Fruit fly (Drosophila melanogaster) whole organism, prepupa: ENCODE measurements around the gene Xport-A.

ENCODE experiments used
- Blimp-1 ChIP-seq: fragments of 200-800 bp; sonication (Bioruptor generic); optimal IDR thresholded peaks from 3 replicates; lab custom pipeline; 2017; ENCODE audit warnings: missing biosample characterization, missing genetic modification characterization, mild to moderate bottlenecking, moderate library complexity, missing genetic modification reagents
- CG11294 ChIP-seq: fragments of 200-800 bp; sonication (Bioruptor generic); IDR thresholded peaks from 2 replicates; pipeline ENCODE4 v1.3.6; 2022; ENCODE audit warnings: missing biosample characterization, missing genetic modification characterization
- CG11762 ChIP-seq: fragments of 200-800 bp; sonication (Bioruptor generic); optimal IDR thresholded peaks from 3 replicates; lab custom pipeline; 2016; ENCODE audit warnings: missing biosample characterization, missing genetic modification characterization; ENCODE audit not compliant: insufficient read depth
- CG11902 ChIP-seq: fragments of 200-800 bp; sonication (Bioruptor generic); optimal IDR thresholded peaks from 3 replicates; lab custom pipeline; 2016; ENCODE audit warnings: missing biosample characterization, missing genetic modification characterization
- CG1621 ChIP-seq: fragments of 200-800 bp; sonication (Bioruptor generic); optimal IDR thresholded peaks from 3 replicates; lab custom pipeline; 2018; ENCODE audit warnings: missing biosample characterization, mild to moderate bottlenecking, missing genetic modification characterization
- CG16779 ChIP-seq: fragments of 200-800 bp; sonication (Bioruptor generic); optimal IDR thresholded peaks from 3 replicates; lab custom pipeline; 2017; ENCODE audit warnings: missing biosample characterization, mild to moderate bottlenecking, missing genetic modification characterization
- CG3032 ChIP-seq: fragments of 200-800 bp; optimal IDR thresholded peaks from 2 replicates; lab custom pipeline; 2019; ENCODE audit warnings: missing biosample characterization, mild to moderate bottlenecking, missing genetic modification characterization, moderate library complexity
- CG32006 ChIP-seq: fragments of 200-800 bp; sonication (Bioruptor generic); optimal IDR thresholded peaks from 3 replicates; lab custom pipeline; 2017; ENCODE audit warnings: missing biosample characterization, mild to moderate bottlenecking, missing genetic modification characterization
- CG3919 ChIP-seq: fragments of 200-800 bp; sonication (Bioruptor generic); optimal IDR thresholded peaks from 3 replicates; lab custom pipeline; 2016; ENCODE audit warnings: missing biosample characterization, missing genetic modification characterization
- CG4318 ChIP-seq: fragments of 200-800 bp; sonication (Bioruptor generic); optimal IDR thresholded peaks from 3 replicates; lab custom pipeline; 2017; ENCODE audit warnings: missing biosample characterization, mild to moderate bottlenecking, missing genetic modification characterization
- CG6163 ChIP-seq: fragments of 200-800 bp; sonication (Bioruptor generic); IDR thresholded peaks from 3 replicates; pipeline ENCODE4 v1.3.6; 2022; ENCODE audit warnings: missing biosample characterization, missing genetic modification characterization
- CG6276 ChIP-seq: fragments of 200-800 bp; sonication (Bioruptor generic); optimal IDR thresholded peaks from 2 replicates; lab custom pipeline; 2017; ENCODE audit warnings: missing biosample characterization, mild to moderate bottlenecking, missing genetic modification characterization
- CG6792 ChIP-seq: fragments of 200-800 bp; sonication (Bioruptor generic); optimal IDR thresholded peaks from 3 replicates; lab custom pipeline; 2016; ENCODE audit warnings: missing biosample characterization, missing genetic modification characterization
- CG6808 ChIP-seq: fragments of 200-800 bp; sonication (Bioruptor generic); optimal IDR thresholded peaks from 3 replicates; lab custom pipeline; 2017; ENCODE audit warnings: missing biosample characterization, missing genetic modification characterization, mild to moderate bottlenecking, moderate library complexity, missing genetic modification reagents
- CG6854 ChIP-seq: fragments of 200-800 bp; sonication (Bioruptor generic); optimal IDR thresholded peaks from 2 replicates; lab custom pipeline; 2017; ENCODE audit warnings: missing biosample characterization, mild to moderate bottlenecking, missing genetic modification characterization
- CG7368 ChIP-seq: fragments of 200-800 bp; sonication (Bioruptor generic); optimal IDR thresholded peaks from 3 replicates; lab custom pipeline; 2016; ENCODE audit warnings: missing biosample characterization, missing genetic modification characterization
- CG8119 ChIP-seq: fragments of 200-800 bp; sonication (Bioruptor generic); IDR thresholded peaks from 3 replicates; pipeline ENCODE4 v1.3.6; 2022; ENCODE audit warnings: missing biosample characterization, missing genetic modification characterization
- CG8319 ChIP-seq: fragments of 200-800 bp; sonication (Bioruptor generic); optimal IDR thresholded peaks from 3 replicates; lab custom pipeline; 2016; ENCODE audit warnings: missing biosample characterization, missing genetic modification characterization
- CG8632 ChIP-seq: fragments of 200-800 bp; sonication (Bioruptor generic); optimal IDR thresholded peaks from 3 replicates; lab custom pipeline; 2016; ENCODE audit warnings: missing biosample characterization, missing genetic modification characterization
- Eip75B ChIP-seq: fragments of 200-800 bp; sonication (Bioruptor generic); optimal IDR thresholded peaks from 3 replicates; lab custom pipeline; 2016; ENCODE audit warnings: missing biosample characterization, missing genetic modification characterization
- Eip78C ChIP-seq: fragments of 200-800 bp; sonication (Bioruptor generic); peaks from one replicate; lab custom pipeline; 2016; ENCODE audit warnings: missing biosample characterization, missing genetic modification characterization
- Ets21C ChIP-seq: fragments of 200-800 bp; sonication (Bioruptor generic); optimal IDR thresholded peaks from 3 replicates; lab custom pipeline; 2016; ENCODE audit warnings: missing biosample characterization, missing genetic modification characterization
- Ets96B ChIP-seq: fragments of 200-800 bp; optimal IDR thresholded peaks from 2 replicates; lab custom pipeline; 2019; ENCODE audit warnings: missing biosample characterization, mild to moderate bottlenecking, missing genetic modification characterization, moderate library complexity
- Gug ChIP-seq: fragments of 200-800 bp; sonication (Bioruptor generic); IDR thresholded peaks from 2 replicates; pipeline ENCODE4 v1.3.6; 2022; ENCODE audit warnings: missing biosample characterization, missing genetic modification characterization
- Hr38 ChIP-seq: sonication (Bioruptor generic); optimal IDR thresholded peaks from 2 replicates; lab custom pipeline; 2016; ENCODE audit warnings: missing biosample characterization, missing genetic modification characterization
- Hr39 ChIP-seq: fragments of 200-800 bp; sonication (Bioruptor generic); optimal IDR thresholded peaks from 2 replicates; lab custom pipeline; 2016; ENCODE audit warnings: missing biosample characterization, missing genetic modification characterization
- Lpt ChIP-seq: fragments of 200-800 bp; sonication (Bioruptor generic); optimal IDR thresholded peaks from 3 replicates; lab custom pipeline; 2016; ENCODE audit warnings: missing biosample characterization, missing genetic modification characterization
- Met ChIP-seq: fragments of 200-800 bp; sonication (Bioruptor generic); optimal IDR thresholded peaks from 3 replicates; lab custom pipeline; 2016; ENCODE audit warnings: missing biosample characterization, missing genetic modification characterization
- OdsH ChIP-seq: fragments of 200-800 bp; sonication (Bioruptor generic); optimal IDR thresholded peaks from 3 replicates; lab custom pipeline; 2016; ENCODE audit warnings: missing biosample characterization, missing genetic modification characterization
- Sox15 ChIP-seq: fragments of 200-800 bp; sonication (Bioruptor generic); optimal IDR thresholded peaks from 3 replicates; lab custom pipeline; 2016; ENCODE audit warnings: missing biosample characterization, missing genetic modification characterization
- achi ChIP-seq: fragments of 200-800 bp; sonication (Bioruptor generic); optimal IDR thresholded peaks from 3 replicates; lab custom pipeline; 2016; ENCODE audit warnings: missing biosample characterization, missing genetic modification characterization
- acj6 ChIP-seq: fragments of 200-800 bp; sonication (Bioruptor generic); optimal IDR thresholded peaks from 3 replicates; lab custom pipeline; 2016; ENCODE audit warnings: missing biosample characterization, missing genetic modification characterization
- cyc ChIP-seq: fragments of 200-800 bp; sonication (Bioruptor generic); optimal IDR thresholded peaks from 3 replicates; lab custom pipeline; 2016; ENCODE audit warnings: missing biosample characterization, missing genetic modification characterization
- dac ChIP-seq: fragments of 200-800 bp; sonication (Bioruptor generic); optimal IDR thresholded peaks from 2 replicates; lab custom pipeline; 2017; ENCODE audit warnings: missing biosample characterization, mild to moderate bottlenecking, missing genetic modification characterization
- dsx ChIP-seq: fragments of 200-800 bp; optimal IDR thresholded peaks from 3 replicates; lab custom pipeline; 2019; ENCODE audit warnings: missing biosample characterization, mild to moderate bottlenecking, missing genetic modification characterization, moderate library complexity; ENCODE audit not compliant: poor library complexity, severe bottlenecking
- eg ChIP-seq: fragments of 200-800 bp; sonication (Bioruptor generic); IDR thresholded peaks from 3 replicates; pipeline ENCODE4 v1.3.6; 2022; ENCODE audit warnings: missing biosample characterization, missing genetic modification characterization
- esn ChIP-seq: fragments of 200-800 bp; sonication (Bioruptor generic); optimal IDR thresholded peaks from 2 replicates; lab custom pipeline; 2016; ENCODE audit warnings: missing biosample characterization, mild to moderate bottlenecking, missing genetic modification characterization, moderate library complexity
- fd59A ChIP-seq: fragments of 200-800 bp; sonication (Bioruptor generic); optimal IDR thresholded peaks from 2 replicates; lab custom pipeline; 2017; ENCODE audit warnings: missing biosample characterization, mild to moderate bottlenecking, missing genetic modification characterization, missing genetic modification reagents
- fd85E ChIP-seq: fragments of 200-800 bp; sonication (Bioruptor generic); optimal IDR thresholded peaks from 3 replicates; lab custom pipeline; 2016; ENCODE audit warnings: missing biosample characterization, missing genetic modification characterization
- fkh ChIP-seq: fragments of 200-800 bp; sonication (Bioruptor generic); optimal IDR thresholded peaks from 3 replicates; lab custom pipeline; 2017; ENCODE audit warnings: missing biosample characterization, mild to moderate bottlenecking, missing genetic modification characterization, moderate library complexity
- lz ChIP-seq: fragments of 200-800 bp; sonication (Bioruptor generic); optimal IDR thresholded peaks from 3 replicates; lab custom pipeline; 2016; ENCODE audit warnings: missing biosample characterization, missing genetic modification characterization
- pdm3 ChIP-seq: fragments of 200-800 bp; sonication (Bioruptor generic); optimal IDR thresholded peaks from 3 replicates; lab custom pipeline; 2016; ENCODE audit warnings: missing biosample characterization, missing genetic modification characterization
- salr ChIP-seq, 2 experiments: fragments of 200-800 bp; sonication (Bioruptor generic); optimal IDR thresholded peaks; 3 replicates each; lab custom pipeline; 2016 to 2018; ENCODE audit warnings: missing biosample characterization in 2 of 2, missing genetic modification characterization in 2 of 2, mild to moderate bottlenecking in 1 of 2
- spab ChIP-seq: fragments of 200-800 bp; sonication (Bioruptor generic); optimal IDR thresholded peaks from 2 replicates; lab custom pipeline; 2017; ENCODE audit warnings: missing biosample characterization, mild to moderate bottlenecking, missing genetic modification characterization, missing genetic modification reagents
- ss ChIP-seq, 2 experiments: fragments of 200-800 bp; sonication (Bioruptor generic); optimal IDR thresholded peaks; 2 replicates in 1 of 2; 3 replicates in 1 of 2; lab custom pipeline; 2017 to 2018; ENCODE audit warnings: mild to moderate bottlenecking in 2 of 2, missing biosample characterization in 2 of 2, missing genetic modification characterization in 2 of 2, moderate library complexity in 1 of 2

Gene Xport-A

dm6 chr3R:19905932-19906439 lies 9.2 kb downstream of the Xport-A start (continued):
- TF ChIP-seq Ets21C (peak; percentile 89), achi (GFP tag; lab: Kevin White, UChicago) (peak; percentile 87), CG6808 (GFP tag; lab: Kevin White, UChicago) (peak; percentile 80), Gug (peak; percentile 81), CG16779 (tag; lab: Kevin White, UChicago) (peak; percentile 68), Blimp-1 (peak; percentile 59), ss (GFP tag; optimal IDR thresholded peaks at IDR 0.05; lab: Kevin White, UChicago) (peak; percentile 61 to 76), pdm3 (GFP tag; lab: Kevin White, UChicago) (peak; percentile 92), CG8119 (GFP tag; lab: Robert Waterston, UW) (peak; percentile 86), spab (GFP tag; lab: Kevin White, UChicago) (peak; percentile 86), salr (GFP tag; optimal IDR thresholded peaks at IDR 0.05; lab: Kevin White, UChicago) (peak; percentile 70 to 77), CG6276 (GFP tag; lab: Kevin White, UChicago) (peak; percentile 74), Ets96B (peak; percentile 80), fd85E (GFP tag; lab: Kevin White, UChicago) (no peak), CG6163 (GFP tag; lab: Robert Waterston, UW) (peak; percentile 91), acj6 (GFP tag; lab: Kevin White, UChicago) (peak; percentile 89), CG11294 (peak; percentile 84), Hr39 (GFP tag; lab: Kevin White, UChicago) (peak; percentile 95), CG1621 (tag; lab: Kevin White, UChicago) (peak; percentile 82), CG4318 (no peak), CG32006 (GFP tag; lab: Kevin White, UChicago) (peak; percentile 86), CG11762 (GFP tag; lab: Kevin White, UChicago) (peak; percentile 82), CG6854 (GFP tag; lab: Kevin White, UChicago) (peak; percentile 53), Sox15 (peak; percentile 89), CG3919 (GFP tag; lab: Kevin White, UChicago) (peak; percentile 87), CG8632 (peak; percentile 83)

DNA sequence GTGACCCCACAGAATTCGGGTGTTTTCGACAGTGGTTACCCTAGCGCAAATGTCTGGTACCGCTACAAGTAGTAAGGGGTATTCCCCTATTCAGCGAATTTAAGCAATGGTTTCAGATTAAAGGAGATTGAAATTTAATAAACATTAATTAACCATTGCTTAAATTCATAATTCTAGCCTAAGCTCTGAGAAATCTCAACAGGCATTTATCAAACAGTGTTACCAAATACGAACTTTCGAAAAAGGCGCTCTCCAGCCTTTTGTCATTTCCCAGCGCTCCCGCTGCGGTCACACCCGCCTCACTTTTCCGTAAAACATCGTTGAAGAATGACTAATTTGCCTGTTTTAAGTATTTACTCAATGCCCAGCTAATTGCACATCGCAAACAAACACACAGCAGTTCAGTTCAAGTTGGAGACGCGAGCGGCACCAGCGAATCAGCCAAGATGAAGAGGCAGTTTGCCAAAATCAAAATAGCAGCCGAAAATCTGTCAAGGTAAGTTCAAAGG lies 10.3 kb downstream of the Xport-A start, which contains the start of the genes Surf6 and RhoGAP92B:
Gene Surf6 (minus strand): TSS at position 4 of the 509 bp plus-strand sequence.
Gene RhoGAP92B (plus strand): TSS at position 300 of the 509 bp plus-strand sequence.
- TF ChIP-seq CG16779 (tag; lab: Kevin White, UChicago): peak; percentile 49
- no peak for TF ChIP-seq dac (GFP tag; lab: Kevin White, UChicago)
- TF ChIP-seq CG7368 (GFP tag; lab: Kevin White, UChicago): peak; percentile 6
- TF ChIP-seq Gug: 0 out of 2 replicates have a peak, but pooled peaks have one; percentile 22
- TF ChIP-seq eg (GFP tag; lab: Robert Waterston, UW): peak; percentile 64; the same call in 2 of the 3 replicates
- TF ChIP-seq CG6276 (GFP tag; lab: Kevin White, UChicago): no peak
- TF ChIP-seq CG8632: no peak
- peak; percentile 62 for TF ChIP-seq CG3919 (GFP tag; lab: Kevin White, UChicago)
- TF ChIP-seq CG3032: peak; percentile 53
- TF ChIP-seq Lpt (GFP tag; lab: Kevin White, UChicago): no peak
- TF ChIP-seq salr (GFP tag; optimal IDR thresholded peaks at IDR 0.05; lab: Kevin White, UChicago): no peak
- TF ChIP-seq CG11762 (GFP tag; lab: Kevin White, UChicago): no peak
- peak; percentile 42 for TF ChIP-seq OdsH (GFP tag; lab: Kevin White, UChicago)
- peak; percentile 50 for TF ChIP-seq esn
- peak; percentile 73 for TF ChIP-seq Eip75B (GFP tag; lab: Kevin White, UChicago)
- peak; percentile 68 for TF ChIP-seq lz (GFP tag; lab: Kevin White, UChicago)
- peak; percentile 97 for TF ChIP-seq CG1621 (tag; lab: Kevin White, UChicago)
- peak; percentile 55 for TF ChIP-seq cyc (GFP tag; lab: Kevin White, UChicago)
- no peak for TF ChIP-seq CG11294
- peak; percentile 31 for TF ChIP-seq Ets96B
- peak; percentile 68 for TF ChIP-seq Met (GFP tag; lab: Kevin White, UChicago)
- TF ChIP-seq Hr39 (GFP tag; lab: Kevin White, UChicago): peak; percentile 71
- TF ChIP-seq CG4318: no peak
- TF ChIP-seq CG6163 (GFP tag; lab: Robert Waterston, UW): peak; percentile 50; the same call in 2 of the 3 replicates
- no peak for TF ChIP-seq fd59A (GFP tag; lab: Kevin White, UChicago)
- peak; percentile 43 for TF ChIP-seq dsx (GFP tag; lab: Kevin White, UChicago)
- TF ChIP-seq Blimp-1: no peak
- peak; percentile 42 for TF ChIP-seq acj6 (GFP tag; lab: Kevin White, UChicago)
- peak; percentile 52 for TF ChIP-seq CG6808 (GFP tag; lab: Kevin White, UChicago)
- no peak for TF ChIP-seq pdm3 (GFP tag; lab: Kevin White, UChicago)
- TF ChIP-seq Hr38 (GFP tag; lab: Kevin White, UChicago): no peak
- peak; percentile 46 for TF ChIP-seq Ets21C
- TF ChIP-seq CG11902 (GFP tag; lab: Kevin White, UChicago): peak; percentile 19
- TF ChIP-seq Eip78C (GFP tag; lab: Kevin White, UChicago): peak; percentile 79
- TF ChIP-seq achi (GFP tag; lab: Kevin White, UChicago): peak; percentile 62
- no peak for TF ChIP-seq CG32006 (GFP tag; lab: Kevin White, UChicago)
- TF ChIP-seq CG6792: peak; percentile 47
- TF ChIP-seq fkh (GFP tag; lab: Kevin White, UChicago): peak; percentile 60
- TF ChIP-seq CG8319: peak; percentile 42
